Worm (Caenorhabditis elegans) whole organism, late embryonic: ENCODE measurements around the gene idpp-11.

ENCODE experiments used
- C08G9.2 ChIP-seq: sonication (generic microtip); optimal IDR thresholded peaks from 2 replicates; lab custom pipeline; 2016; ENCODE audit warnings: mild to moderate bottlenecking, missing genetic modification characterization, moderate library complexity, missing compliant biosample characterization
- C38D4.7 ChIP-seq: fragments of 200-800 bp; sonication (Bioruptor generic); optimal IDR thresholded peaks from 2 replicates; lab custom pipeline; 2018; ENCODE audit warnings: mild to moderate bottlenecking, missing genetic modification characterization, moderate library complexity, missing compliant biosample characterization
- K02D7.2 ChIP-seq: sonication (generic microtip); optimal IDR thresholded peaks from 2 replicates; lab custom pipeline; 2017; ENCODE audit warnings: mild to moderate bottlenecking, missing genetic modification characterization, missing compliant biosample characterization
- K09A11.1 ChIP-seq: sonication (generic microtip); optimal IDR thresholded peaks from 2 replicates; lab custom pipeline; 2017; ENCODE audit warnings: antibody characterized with exemption, mild to moderate bottlenecking, missing genetic modification characterization, missing compliant biosample characterization; ENCODE audit not compliant: insufficient read depth
- T23F11.4 ChIP-seq: fragments of 200-800 bp; sonication (Bioruptor generic); optimal IDR thresholded peaks from 2 replicates; lab custom pipeline; 2018; ENCODE audit warnings: mild to moderate bottlenecking, missing genetic modification characterization, missing compliant biosample characterization
- Y22D7AL.16 ChIP-seq: sonication (generic microtip); optimal IDR thresholded peaks from 2 replicates; lab custom pipeline; 2016; ENCODE audit warnings: missing genetic modification characterization, missing compliant biosample characterization
- ceh-14 ChIP-seq: sonication (generic microtip); optimal IDR thresholded peaks from 2 replicates; lab custom pipeline; 2016; ENCODE audit warnings: missing genotype, missing genetic modification characterization, missing compliant biosample characterization
- ceh-18 ChIP-seq: sonication (generic microtip); optimal IDR thresholded peaks from 2 replicates; lab custom pipeline; 2016; ENCODE audit warnings: missing genetic modification characterization, missing compliant biosample characterization
- ceh-19 ChIP-seq: fragments of 200-800 bp; sonication (Bioruptor generic); optimal IDR thresholded peaks from 2 replicates; lab custom pipeline; 2018; ENCODE audit warnings: mild to moderate bottlenecking, missing genetic modification characterization, missing compliant biosample characterization
- ceh-2 ChIP-seq: sonication (generic microtip); optimal IDR thresholded peaks from 2 replicates; lab custom pipeline; 2016; ENCODE audit warnings: missing genotype, missing genetic modification characterization, missing compliant biosample characterization
- ceh-22 ChIP-seq: sonication (generic microtip); optimal IDR thresholded peaks from 2 replicates; lab custom pipeline; 2017; ENCODE audit warnings: missing biosample characterization, missing genetic modification characterization
- ceh-24 ChIP-seq: sonication (generic microtip); optimal IDR thresholded peaks from 2 replicates; lab custom pipeline; 2016; ENCODE audit warnings: mild to moderate bottlenecking, missing genetic modification characterization, missing compliant biosample characterization
- ceh-34 ChIP-seq: sonication (generic microtip); optimal IDR thresholded peaks from 2 replicates; lab custom pipeline; 2016; ENCODE audit warnings: mild to moderate bottlenecking, missing genetic modification characterization, missing compliant biosample characterization
- ceh-45 ChIP-seq: fragments of 200-800 bp; sonication (Bioruptor generic); IDR thresholded peaks from 2 replicates; pipeline ENCODE4 v1.3.6; 2022; ENCODE audit warnings: missing genetic modification reagents, missing genetic modification characterization, missing compliant biosample characterization
- ceh-48 ChIP-seq: sonication (generic microtip); optimal IDR thresholded peaks from 2 replicates; lab custom pipeline; 2016; ENCODE audit warnings: missing genetic modification characterization, inconsistent platforms, missing compliant biosample characterization
- ceh-6 ChIP-seq: fragments of 200-800 bp; sonication (Bioruptor generic); optimal IDR thresholded peaks from 2 replicates; lab custom pipeline; 2018; ENCODE audit warnings: mild to moderate bottlenecking, missing genetic modification characterization, missing compliant biosample characterization
- ceh-9 ChIP-seq: sonication (generic microtip); optimal IDR thresholded peaks from 2 replicates; lab custom pipeline; 2016; ENCODE audit warnings: mild to moderate bottlenecking, missing genetic modification characterization, inconsistent platforms, missing compliant biosample characterization
- che-1 ChIP-seq: sonication (generic microtip); optimal IDR thresholded peaks from 2 replicates; lab custom pipeline; 2016; ENCODE audit warnings: mild to moderate bottlenecking, missing genetic modification characterization, missing compliant biosample characterization
- dmd-4 ChIP-seq: sonication (generic microtip); optimal IDR thresholded peaks from 2 replicates; lab custom pipeline; 2016; ENCODE audit warnings: borderline replicate concordance, missing genetic modification characterization, missing compliant biosample characterization
- elt-2 ChIP-seq: sonication (generic microtip); optimal IDR thresholded peaks from 2 replicates; lab custom pipeline; 2016; ENCODE audit warnings: missing genetic modification reagents, missing genetic modification characterization, missing compliant biosample characterization
- elt-4 ChIP-seq: sonication (generic microtip); optimal IDR thresholded peaks from 2 replicates; lab custom pipeline; 2016; ENCODE audit warnings: missing genetic modification characterization, missing compliant biosample characterization
- ets-4 ChIP-seq: sonication (generic microtip); optimal IDR thresholded peaks from 2 replicates; lab custom pipeline; 2016; ENCODE audit warnings: missing genetic modification characterization, missing compliant biosample characterization
- fkh-10 ChIP-seq: fragments of 150-350 bp; optimal IDR thresholded peaks from 2 replicates; lab custom pipeline; 2014; ENCODE audit warnings: missing biosample characterization, missing genetic modification reagents, missing genetic modification characterization
- fkh-6 ChIP-seq: sonication (generic microtip); optimal IDR thresholded peaks from 2 replicates; lab custom pipeline; 2016; ENCODE audit warnings: missing genetic modification characterization, missing compliant biosample characterization
- hlh-30 ChIP-seq: sonication (generic microtip); optimal IDR thresholded peaks from 2 replicates; lab custom pipeline; 2017; ENCODE audit warnings: antibody characterized with exemption, missing genetic modification characterization, missing compliant biosample characterization; ENCODE audit not compliant: insufficient read depth
- lim-6 ChIP-seq: sonication (generic microtip); optimal IDR thresholded peaks from 2 replicates; lab custom pipeline; 2016; ENCODE audit warnings: missing genetic modification characterization, missing compliant biosample characterization
- lin-11 ChIP-seq: fragments of 200-800 bp; sonication (Bioruptor generic); optimal IDR thresholded peaks from 2 replicates; lab custom pipeline; 2018; ENCODE audit warnings: mild to moderate bottlenecking, missing genetic modification characterization, missing compliant biosample characterization
- mec-3 ChIP-seq: sonication (generic microtip); optimal IDR thresholded peaks from 2 replicates; lab custom pipeline; 2016; ENCODE audit warnings: borderline replicate concordance, missing genetic modification characterization, missing compliant biosample characterization
- nfya-1 ChIP-seq: sonication (generic microtip); optimal IDR thresholded peaks from 2 replicates; lab custom pipeline; 2017; ENCODE audit warnings: missing genetic modification characterization, mild to moderate bottlenecking, missing compliant biosample characterization, antibody characterized with exemption, moderate library complexity
- nhr-232 ChIP-seq: sonication (generic microtip); optimal IDR thresholded peaks from 2 replicates; lab custom pipeline; 2016; ENCODE audit warnings: missing genetic modification characterization, missing compliant biosample characterization
- npax-4 ChIP-seq: sonication (generic microtip); optimal IDR thresholded peaks from 2 replicates; lab custom pipeline; 2016; ENCODE audit warnings: missing genetic modification characterization, missing compliant biosample characterization
- pat-9 ChIP-seq: fragments of 200-800 bp; sonication (Bioruptor generic); optimal IDR thresholded peaks from 2 replicates; lab custom pipeline; 2018; ENCODE audit warnings: mild to moderate bottlenecking, missing genetic modification characterization, moderate library complexity, missing compliant biosample characterization
- pha-4 ChIP-seq: fragments of 150-350 bp; optimal IDR thresholded peaks from 2 replicates; lab custom pipeline; 2018; ENCODE audit warnings: missing biosample characterization, missing genetic modification reagents, missing genetic modification characterization
- pros-1 ChIP-seq: fragments of 150-350 bp; optimal IDR thresholded peaks from 2 replicates; lab custom pipeline; 2014; ENCODE audit warnings: missing biosample characterization, missing genetic modification reagents, missing genetic modification characterization
- ref-2 ChIP-seq: sonication (generic microtip); optimal IDR thresholded peaks from 2 replicates; lab custom pipeline; 2016; ENCODE audit warnings: missing genetic modification characterization, missing compliant biosample characterization
- sdc-2 ChIP-seq: sonication (generic microtip); optimal IDR thresholded peaks from 2 replicates; lab custom pipeline; 2016; ENCODE audit warnings: missing genotype, missing genetic modification characterization, missing compliant biosample characterization
- sox-2 ChIP-seq: fragments of 200-800 bp; sonication (Bioruptor generic); IDR thresholded peaks from 2 replicates; pipeline ENCODE4 v1.3.6; 2022; ENCODE audit warnings: missing genetic modification reagents, missing genetic modification characterization, missing compliant biosample characterization
- syd-9 ChIP-seq: sonication (generic microtip); optimal IDR thresholded peaks from 2 replicates; lab custom pipeline; 2016; ENCODE audit warnings: mild to moderate bottlenecking, missing genetic modification characterization, moderate library complexity, missing compliant biosample characterization
- tbx-2 ChIP-seq: sonication (generic microtip); optimal IDR thresholded peaks from 2 replicates; lab custom pipeline; 2016; ENCODE audit warnings: missing genetic modification characterization, missing compliant biosample characterization
- unc-3 ChIP-seq, 2 experiments: fragments of 200-800 bp in 1 of 2; sonication (Bioruptor generic) in 1 of 2; sonication (generic microtip) in 1 of 2; conservative IDR thresholded peaks in 1 of 2; optimal IDR thresholded peaks in 1 of 2; 2 replicates each; pipeline versions ENCODE4 v1.3.6 to Lab custom; 2016 to 2022; ENCODE audit warnings: missing compliant biosample characterization in 2 of 2, missing genetic modification characterization in 2 of 2, missing genetic modification reagents in 1 of 2
- zip-5 ChIP-seq: sonication (generic microtip); optimal IDR thresholded peaks from 2 replicates; lab custom pipeline; 2016; ENCODE audit warnings: missing genetic modification characterization, missing compliant biosample characterization
- ztf-16 ChIP-seq: sonication (generic microtip); optimal IDR thresholded peaks from 2 replicates; lab custom pipeline; 2017; ENCODE audit warnings: missing genetic modification characterization, missing compliant biosample characterization

Gene idpp-11

DNA sequence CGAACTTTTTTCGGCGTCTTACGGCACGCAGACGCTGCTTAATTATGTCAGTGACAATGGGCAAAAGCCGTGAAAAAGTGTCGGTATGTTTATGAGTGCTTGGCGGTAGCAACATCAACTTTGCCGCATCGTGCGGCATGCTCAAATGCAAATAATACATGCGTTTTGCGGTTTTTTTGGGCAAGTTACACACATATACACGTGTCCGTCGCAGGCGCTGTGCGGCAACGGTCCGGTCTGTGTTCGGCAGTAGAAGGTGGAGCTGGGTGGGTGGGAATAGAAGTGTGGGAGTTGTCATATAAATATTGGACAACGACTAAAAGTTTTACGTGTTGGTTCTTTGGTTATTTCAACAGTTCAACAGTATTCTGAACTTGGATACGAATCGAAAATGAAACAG, at the start of gene idpp-11:
TSS of gene idpp-11 (plus strand) at position 301 of the 400 bp plus-strand sequence.
- TF ChIP-seq sdc-2 (no peak), C08G9.2 (tag; lab: Kevin White, UChicago) (no peak), pat-9 (no peak), ceh-22 (no peak), elt-2 (tag; lab: Kevin White, UChicago) (no peak), elt-4 (tag; lab: Kevin White, UChicago) (no peak), dmd-4 (tag; lab: Kevin White, UChicago) (no peak), T23F11.4 (no peak), sox-2 (GFP tag; lab: Robert Waterston, UW) (no peak), che-1 (tag; lab: Kevin White, UChicago) (no peak), tbx-2 (tag; lab: Kevin White, UChicago) (no peak), ceh-34 (tag; lab: Kevin White, UChicago) (no peak), lim-6 (no peak)

DNA sequence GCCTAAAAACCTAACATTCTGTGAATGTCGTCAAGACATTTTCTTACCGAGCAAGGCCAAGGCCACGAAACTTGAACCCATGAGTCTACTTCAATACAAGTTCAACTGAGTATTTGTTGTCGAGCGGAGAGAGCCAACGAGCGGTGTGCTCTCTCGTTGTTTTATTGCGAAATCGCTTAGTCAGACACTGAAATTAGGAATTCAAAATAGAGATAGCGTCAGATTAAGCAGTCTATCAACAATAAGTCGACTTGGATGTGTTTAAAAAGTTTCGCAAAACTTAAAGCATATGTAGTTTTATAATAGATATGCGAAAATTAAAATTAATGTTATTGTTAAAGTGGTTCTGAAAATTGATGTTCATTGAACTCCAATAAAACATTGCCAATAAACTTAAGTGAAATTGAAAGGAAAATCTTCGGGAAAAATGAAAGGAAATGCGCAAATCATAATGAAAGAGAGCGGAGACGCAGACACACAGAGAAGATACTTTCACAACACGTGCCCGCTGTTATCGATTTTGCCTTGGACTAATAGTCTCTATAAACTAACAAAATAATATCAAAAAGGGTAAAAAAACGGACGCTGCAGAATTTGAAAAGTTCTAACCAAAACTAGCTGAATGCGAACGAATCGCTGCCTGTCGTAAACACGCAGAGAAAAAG, 48.8 kb upstream of the idpp-11 start, which contains the start of gene ZK154.6:
TSS of gene ZK154.6 (minus strand) at position 187 of the 665 bp plus-strand sequence.
- TF ChIP-seq pha-4 = no peak
- TF ChIP-seq nfya-1 = peak; percentile 16
- TF ChIP-seq ceh-48 (tag; lab: Kevin White, UChicago) = peak; percentile 57
- no peak for TF ChIP-seq zip-5 (tag; lab: Kevin White, UChicago)
- peak; percentile 73 for TF ChIP-seq hlh-30
- TF ChIP-seq, all 69 proteins: peak for 3

DNA sequence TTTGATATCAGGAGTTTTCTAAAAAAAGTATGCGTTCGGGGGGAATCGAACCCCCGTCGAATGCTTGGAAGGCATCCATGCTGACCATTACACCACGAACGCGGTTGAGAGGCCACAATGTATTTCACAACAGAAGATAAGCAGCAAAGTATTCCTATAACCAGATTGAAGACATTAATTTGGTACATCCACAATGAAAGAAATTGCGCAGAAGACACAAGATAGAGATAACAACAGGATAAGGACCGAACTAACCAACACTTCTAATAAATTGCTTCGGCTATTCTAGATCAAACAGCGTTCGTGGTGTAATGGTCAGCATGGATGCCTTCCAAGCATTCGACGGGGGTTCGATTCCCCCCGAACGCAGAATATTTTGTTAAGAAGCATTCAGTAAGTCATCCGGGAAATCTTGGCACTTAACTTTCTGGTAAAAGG, 48.0 kb upstream of the idpp-11 start:
- peak; percentile 30 for TF ChIP-seq C38D4.7
- no peak for TF ChIP-seq K09A11.1 (tag; lab: Kevin White, UChicago)
- no peak for TF ChIP-seq ceh-48 (tag; lab: Kevin White, UChicago)
- TF ChIP-seq Y22D7AL.16 (tag; lab: Kevin White, UChicago) = peak; percentile 23
- TF ChIP-seq zip-5 (tag; lab: Kevin White, UChicago) = peak; percentile 6
- TF ChIP-seq ceh-19 (GFP tag; lab: Kevin White, UChicago) = peak; percentile 16
- peak; percentile 15 for TF ChIP-seq ceh-2 (tag; lab: Kevin White, UChicago)
- TF ChIP-seq lin-11 (tag; lab: Kevin White, UChicago) = peak; percentile 39
- peak; percentile 59 for TF ChIP-seq ceh-6 (GFP tag; lab: Kevin White, UChicago)
- peak; percentile 12 for TF ChIP-seq nhr-232 (tag; lab: Kevin White, UChicago)
- TF ChIP-seq K02D7.2 (tag; lab: Kevin White, UChicago) = peak; percentile 45
- TF ChIP-seq ztf-16 (tag; lab: Kevin White, UChicago) = peak; percentile 7
- no peak for TF ChIP-seq fkh-10 (GFP tag; lab: Kevin White, UChicago)
- TF ChIP-seq npax-4 = no peak
- TF ChIP-seq che-1 (tag; lab: Kevin White, UChicago) = peak; percentile 38
- TF ChIP-seq ref-2 (tag; lab: Kevin White, UChicago) = peak; percentile 32

DNA sequence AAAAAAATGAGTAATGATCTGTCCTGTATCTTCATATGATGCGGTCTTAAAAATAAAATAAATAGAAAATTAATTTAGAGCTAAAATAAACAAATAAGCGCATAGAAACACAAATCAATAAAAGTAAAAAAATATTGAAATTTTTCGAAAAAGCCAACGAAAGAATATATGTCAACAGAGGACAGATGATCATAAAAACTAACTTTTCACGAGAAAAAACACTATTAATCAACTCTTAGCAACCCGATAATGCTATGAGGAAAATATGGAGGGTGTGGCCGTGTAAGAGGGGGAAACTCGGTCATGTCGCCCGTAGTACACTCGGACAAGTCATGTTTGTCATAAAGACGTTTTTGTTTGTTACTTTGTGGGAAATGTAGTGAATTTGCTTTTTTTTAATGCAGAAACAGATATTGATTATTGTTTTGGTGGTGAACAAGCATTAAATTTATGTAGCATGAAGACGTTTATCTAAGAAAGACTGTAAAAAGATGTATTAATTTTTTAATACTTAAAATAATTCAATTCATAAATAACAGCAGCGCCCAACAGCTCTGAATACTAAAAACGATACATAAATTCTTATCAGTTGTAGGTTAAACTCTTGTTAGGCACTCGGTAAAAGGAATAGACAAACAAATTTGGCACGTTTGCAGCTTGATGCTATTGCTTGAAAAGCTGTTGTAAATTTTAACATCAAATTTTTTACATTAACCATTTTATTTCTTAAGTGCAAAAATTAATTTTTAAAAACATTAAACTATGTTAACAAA, 43.9 kb upstream of the idpp-11 start, which contains the start of gene adm-4:
TSS of gene adm-4 (minus strand) at position 51 of the 773 bp plus-strand sequence.
- no peak for TF ChIP-seq ceh-9 (tag; lab: Kevin White, UChicago)
- no peak for TF ChIP-seq Y22D7AL.16 (tag; lab: Kevin White, UChicago)
- TF ChIP-seq npax-4 = no peak
- TF ChIP-seq ztf-16 (tag; lab: Kevin White, UChicago) = no peak
- no peak for TF ChIP-seq unc-3 (GFP tag; conservative IDR thresholded peaks at IDR 0.05; lab: Robert Waterston, UW)
- TF ChIP-seq unc-3 (tag; optimal IDR thresholded peaks at IDR 0.05; lab: Kevin White, UChicago) = no peak
- no peak for TF ChIP-seq dmd-4 (tag; lab: Kevin White, UChicago)
- TF ChIP-seq pha-4 = no peak
- no peak for TF ChIP-seq lin-11 (tag; lab: Kevin White, UChicago)
- TF ChIP-seq pros-1 (tag; lab: Kevin White, UChicago) = no peak
- TF ChIP-seq mec-3 (tag; lab: Kevin White, UChicago) = no peak
- peak; percentile 79 for TF ChIP-seq ceh-2 (tag; lab: Kevin White, UChicago)
- no peak for TF ChIP-seq ceh-19 (GFP tag; lab: Kevin White, UChicago)
- TF ChIP-seq ceh-18 (tag; lab: Kevin White, UChicago) = no peak
- TF ChIP-seq syd-9 (tag; lab: Kevin White, UChicago) = no peak
- TF ChIP-seq nhr-232 (tag; lab: Kevin White, UChicago) = no peak
- peak; percentile 24 for TF ChIP-seq lim-6
- TF ChIP-seq ceh-24 (tag; lab: Kevin White, UChicago) = no peak
- TF ChIP-seq ceh-45 (GFP tag; lab: Robert Waterston, UW) = no peak
- peak; percentile 79 for TF ChIP-seq ets-4
- TF ChIP-seq ceh-14 (tag; lab: Kevin White, UChicago) = no peak
- TF ChIP-seq fkh-6 = no peak
